Worm (Caenorhabditis elegans): ENCODE results near the gene R07A4.4.

DNA sequence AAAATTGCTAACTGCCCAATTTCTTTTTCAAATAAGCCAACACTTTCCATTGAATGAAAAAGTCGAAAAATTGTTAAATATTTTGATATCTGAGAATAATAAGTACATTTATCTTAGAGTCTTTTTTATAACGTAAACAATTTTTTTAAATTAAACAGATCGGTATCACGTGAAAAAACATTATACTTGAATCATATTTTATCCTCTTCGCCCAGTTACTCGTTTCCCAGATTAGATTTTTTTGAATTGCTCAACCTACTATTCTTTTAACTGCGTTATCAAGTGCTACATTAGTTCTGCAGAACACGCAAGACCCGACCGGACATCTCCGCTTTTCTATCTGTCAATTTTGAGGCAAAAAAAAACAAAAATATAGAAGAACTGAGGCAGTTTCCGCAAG lies 46.9 kb upstream of the R07A4.4 start, which contains the start of gene F31B12.4:
- TF ChIP-seq tab-1 (GFP tag; IDR thresholded peaks at IDR 0.05) (no peak), cog-1 (tag; optimal IDR thresholded peaks at IDR 0.05) (no peak), flt-1 (GFP tag; IDR thresholded peaks at IDR 0.05) (no peak), ztf-29 (GFP tag; IDR thresholded peaks at IDR 0.05) (no peak)
